Fruit fly (Drosophila melanogaster) whole organism, embryonic: ENCODE results near the gene CG6330.
A peak's percentile ranks its signal among the peaks of the same experiment; 100 is the strongest.

Source experiments
- BtbVII ChIP-seq: fragments of 200-800 bp; sonication (Bioruptor generic); optimal IDR thresholded peaks from 3 replicates; lab custom pipeline; 2017; ENCODE audit warnings: missing biosample characterization, mild to moderate bottlenecking, missing genetic modification characterization
- CG11723 ChIP-seq: fragments of 200-800 bp; sonication (Bioruptor generic); optimal IDR thresholded peaks from 2 replicates; lab custom pipeline; 2017; ENCODE audit warnings: missing biosample characterization, mild to moderate bottlenecking, missing genetic modification characterization
- CG12071 ChIP-seq: fragments of 200-800 bp; sonication (Bioruptor generic); optimal IDR thresholded peaks from 3 replicates; lab custom pipeline; 2018; ENCODE audit warnings: missing biosample characterization, mild to moderate bottlenecking, missing genetic modification characterization
- CG12104 ChIP-seq: fragments of 200-800 bp; sonication (Bioruptor generic); optimal IDR thresholded peaks from 3 replicates; lab custom pipeline; 2016; ENCODE audit warnings: missing biosample characterization, missing genetic modification characterization
- CG1233 ChIP-seq: fragments of 200-800 bp; sonication (Bioruptor generic); optimal IDR thresholded peaks from 4 replicates; lab custom pipeline; 2018; ENCODE audit warnings: missing biosample characterization, mild to moderate bottlenecking, missing genetic modification characterization
- CG13624 ChIP-seq: fragments of 200-800 bp; sonication (Bioruptor generic); optimal IDR thresholded peaks from 2 replicates; lab custom pipeline; 2016; ENCODE audit warnings: missing biosample characterization, missing genetic modification characterization
- CG14860 ChIP-seq: fragments of 200-800 bp; sonication (Bioruptor generic); IDR thresholded peaks from 3 replicates; pipeline ENCODE4 v1.3.6; 2022; ENCODE audit warnings: missing biosample characterization, missing genetic modification characterization; ENCODE audit not compliant: partially characterized antibody
- CG15011 ChIP-seq: fragments of 200-800 bp; sonication (Bioruptor generic); optimal IDR thresholded peaks from 3 replicates; lab custom pipeline; 2018; ENCODE audit warnings: missing biosample characterization, mild to moderate bottlenecking, missing genetic modification characterization
- CG15514 ChIP-seq: fragments of 200-800 bp; sonication (Bioruptor generic); optimal IDR thresholded peaks from 3 replicates; lab custom pipeline; 2017; ENCODE audit warnings: missing biosample characterization, missing genetic modification characterization, mild to moderate bottlenecking, moderate library complexity, missing genetic modification reagents
- CG15601 ChIP-seq: fragments of 200-800 bp; sonication (Bioruptor generic); optimal IDR thresholded peaks from 3 replicates; lab custom pipeline; 2019; ENCODE audit warnings: missing biosample characterization, mild to moderate bottlenecking, missing genetic modification characterization, moderate library complexity
- CG2202 ChIP-seq: fragments of 200-800 bp; sonication (Bioruptor generic); optimal IDR thresholded peaks from 2 replicates; lab custom pipeline; 2018; ENCODE audit warnings: missing biosample characterization, mild to moderate bottlenecking, missing genetic modification characterization
- CG30020 ChIP-seq: fragments of 200-800 bp; optimal IDR thresholded peaks from 2 replicates; lab custom pipeline; 2019; ENCODE audit warnings: missing biosample characterization, mild to moderate bottlenecking, missing genetic modification characterization, moderate library complexity
- CG4282 ChIP-seq: fragments of 200-800 bp; sonication (Bioruptor generic); optimal IDR thresholded peaks from 2 replicates; lab custom pipeline; 2016; ENCODE audit warnings: missing biosample characterization, missing genetic modification characterization
- CG9437 ChIP-seq: fragments of 200-800 bp; sonication (Bioruptor generic); optimal IDR thresholded peaks from 2 replicates; lab custom pipeline; 2018; ENCODE audit warnings: missing biosample characterization, mild to moderate bottlenecking, missing genetic modification characterization
- CG9817 ChIP-seq: fragments of 200-800 bp; sonication (Bioruptor generic); optimal IDR thresholded peaks from 2 replicates; lab custom pipeline; 2018; ENCODE audit warnings: missing biosample characterization, mild to moderate bottlenecking, missing genetic modification characterization, moderate library complexity
- CkIIα-i1 ChIP-seq: fragments of 200-800 bp; sonication (Bioruptor generic); IDR thresholded peaks from 2 replicates; pipeline ENCODE4 v1.3.6; 2022; ENCODE audit warnings: missing biosample characterization, missing genetic modification characterization
- CoRest ChIP-seq: fragments of 200-800 bp; sonication (Bioruptor generic); optimal IDR thresholded peaks from 3 replicates; lab custom pipeline; 2018; ENCODE audit warnings: missing biosample characterization, mild to moderate bottlenecking, missing genetic modification characterization, moderate library complexity
- CrebB ChIP-seq: fragments of 200-800 bp; sonication (Bioruptor generic); optimal IDR thresholded peaks from 3 replicates; lab custom pipeline; 2018; ENCODE audit warnings: missing biosample characterization, mild to moderate bottlenecking, missing genetic modification characterization
- D19A ChIP-seq: fragments of 200-800 bp; optimal IDR thresholded peaks from 3 replicates; lab custom pipeline; 2019; ENCODE audit warnings: missing biosample characterization, mild to moderate bottlenecking, missing genetic modification characterization, moderate library complexity
- Dbx ChIP-seq: fragments of 200-800 bp; sonication (Bioruptor generic); IDR thresholded peaks from 3 replicates; pipeline ENCODE4 v1.3.6; 2022; ENCODE audit warnings: missing biosample characterization, missing genetic modification characterization
- Eip74EF ChIP-seq, 2 experiments: fragments of 200-800 bp in 1 of 2; fragments of >200 bp in 1 of 2; sonication (Bioruptor generic) in 1 of 2; optimal IDR thresholded peaks; 2 replicates each; lab custom pipeline; 2017 to 2019; ENCODE audit warnings: missing biosample characterization in 2 of 2, missing genetic modification characterization in 2 of 2, mild to moderate bottlenecking in 1 of 2, moderate library complexity in 1 of 2
- Fer2 ChIP-seq: fragments of 200-800 bp; sonication (Bioruptor generic); optimal IDR thresholded peaks from 2 replicates; lab custom pipeline; 2018; ENCODE audit warnings: missing biosample characterization, mild to moderate bottlenecking, missing genetic modification characterization, moderate library complexity
- Gsc ChIP-seq: fragments of 200-800 bp; sonication (Bioruptor generic); IDR thresholded peaks from 2 replicates; pipeline ENCODE4 v1.3.6; 2022; ENCODE audit warnings: missing biosample characterization, missing genetic modification characterization
- Gug ChIP-seq: fragments of 200-800 bp; sonication (Bioruptor generic); IDR thresholded peaks from 4 replicates; pipeline ENCODE4 v1.3.6; 2022; ENCODE audit warnings: missing biosample characterization, missing genetic modification characterization
- HLHmδ ChIP-seq: fragments of 200-800 bp; sonication (Bioruptor generic); optimal IDR thresholded peaks from 2 replicates; lab custom pipeline; 2018; ENCODE audit warnings: missing biosample characterization, mild to moderate bottlenecking, missing genetic modification characterization, moderate library complexity
- MBD-R2 ChIP-seq: fragments of 200-800 bp; sonication (Bioruptor generic); IDR thresholded peaks from 2 replicates; pipeline ENCODE4 v1.3.6; 2022; ENCODE audit warnings: missing biosample characterization, missing genetic modification characterization
- Neu2 ChIP-seq: fragments of 200-800 bp; sonication (Bioruptor generic); optimal IDR thresholded peaks from 3 replicates; lab custom pipeline; 2016; ENCODE audit warnings: missing biosample characterization, missing genetic modification characterization, borderline replicate concordance
- Ravus ChIP-seq: fragments of 200-800 bp; sonication (Bioruptor generic); IDR thresholded peaks from 2 replicates; pipeline ENCODE4 v1.3.6; 2022; ENCODE audit warnings: missing biosample characterization, missing genetic modification characterization
- chif ChIP-seq, 2 experiments: fragments of 200-800 bp; sonication (Bioruptor generic); optimal IDR thresholded peaks; 3 replicates each; lab custom pipeline; 2016; ENCODE audit warnings: missing biosample characterization in 2 of 2, missing genetic modification characterization in 2 of 2
- chn ChIP-seq: fragments of 200-800 bp; sonication (Bioruptor generic); optimal IDR thresholded peaks from 2 replicates; lab custom pipeline; 2016; ENCODE audit warnings: missing biosample characterization, missing genetic modification characterization
- corto ChIP-seq: fragments of 200-800 bp; sonication (Bioruptor generic); optimal IDR thresholded peaks from 2 replicates; lab custom pipeline; 2016; ENCODE audit warnings: missing biosample characterization, mild to moderate bottlenecking, missing genetic modification characterization, moderate library complexity
- da ChIP-seq: fragments of 200-800 bp; sonication (Bioruptor generic); optimal IDR thresholded peaks from 2 replicates; lab custom pipeline; 2016; ENCODE audit warnings: missing biosample characterization, missing genetic modification characterization
- dati ChIP-seq: fragments of 200-800 bp; sonication (Bioruptor generic); IDR thresholded peaks from 2 replicates; pipeline ENCODE4 v1.3.6; 2022; ENCODE audit warnings: missing biosample characterization, missing genetic modification characterization
- dmrt99B ChIP-seq: fragments of 200-800 bp; sonication (Bioruptor generic); optimal IDR thresholded peaks from 2 replicates; lab custom pipeline; 2018; ENCODE audit warnings: missing biosample characterization, mild to moderate bottlenecking, missing genetic modification characterization, moderate library complexity
- gcm2 ChIP-seq: fragments of 200-800 bp; sonication (Bioruptor generic); optimal IDR thresholded peaks from 2 replicates; lab custom pipeline; 2016; ENCODE audit warnings: missing biosample characterization, missing genetic modification characterization
- her ChIP-seq: fragments of 200-800 bp; sonication (Bioruptor generic); optimal IDR thresholded peaks from 2 replicates; lab custom pipeline; 2016; ENCODE audit warnings: missing biosample characterization, missing genetic modification characterization
- jing ChIP-seq: fragments of 200-800 bp; sonication (Bioruptor generic); optimal IDR thresholded peaks from 2 replicates; lab custom pipeline; 2018; ENCODE audit warnings: missing biosample characterization, mild to moderate bottlenecking, missing genetic modification characterization
- jumu ChIP-seq: fragments of 200-800 bp; sonication (Bioruptor generic); optimal IDR thresholded peaks from 3 replicates; lab custom pipeline; 2016; ENCODE audit warnings: missing biosample characterization, missing genetic modification characterization
- kah ChIP-seq: fragments of 200-800 bp; sonication (Bioruptor generic); optimal IDR thresholded peaks from 2 replicates; lab custom pipeline; 2018; ENCODE audit warnings: missing biosample characterization, mild to moderate bottlenecking, missing genetic modification characterization
- lbe ChIP-seq: fragments of 200-800 bp; sonication (Bioruptor generic); optimal IDR thresholded peaks from 2 replicates; lab custom pipeline; 2016; ENCODE audit warnings: missing biosample characterization, mild to moderate bottlenecking, missing genetic modification characterization
- lola ChIP-seq, 3 experiments: fragments of >200 bp in 2 of 3; fragments of 200-800 bp in 1 of 3; sonication (Bioruptor generic) in 1 of 3; optimal IDR thresholded peaks; 2 replicates each; lab custom pipeline; 2017 to 2019; ENCODE audit warnings: missing biosample characterization in 3 of 3, missing genetic modification characterization in 3 of 3, mild to moderate bottlenecking in 1 of 3, moderate library complexity in 1 of 3
- maf-S ChIP-seq: fragments of 200-800 bp; sonication (Bioruptor generic); optimal IDR thresholded peaks from 2 replicates; lab custom pipeline; 2016; ENCODE audit warnings: missing biosample characterization, missing genetic modification characterization
- org-1 ChIP-seq: fragments of 200-800 bp; sonication (Bioruptor generic); optimal IDR thresholded peaks from 2 replicates; lab custom pipeline; 2017; ENCODE audit warnings: missing biosample characterization, missing genetic modification characterization
- peb ChIP-seq: fragments of 200-800 bp; sonication (Bioruptor generic); IDR thresholded peaks from 2 replicates; pipeline ENCODE4 v1.3.6; 2022; ENCODE audit warnings: missing biosample characterization, missing genetic modification characterization
- pzg ChIP-seq: fragments of 200-800 bp; sonication (Bioruptor generic); optimal IDR thresholded peaks from 3 replicates; lab custom pipeline; 2018; ENCODE audit warnings: missing biosample characterization, mild to moderate bottlenecking, missing genetic modification characterization, moderate library complexity
- sens ChIP-seq: fragments of 200-800 bp; sonication (Bioruptor generic); peaks from one replicate; lab custom pipeline; 2016; ENCODE audit warnings: missing biosample characterization, missing genetic modification characterization
- sr ChIP-seq: fragments of 200-800 bp; sonication (Bioruptor generic); IDR thresholded peaks from 3 replicates; pipeline ENCODE4 v1.3.6; 2022; ENCODE audit warnings: missing biosample characterization, missing genetic modification characterization
- sug ChIP-seq: fragments of 200-800 bp; optimal IDR thresholded peaks from 2 replicates; lab custom pipeline; 2019; ENCODE audit warnings: missing biosample characterization, mild to moderate bottlenecking, missing genetic modification characterization, moderate library complexity
- wek ChIP-seq: fragments of 200-800 bp; sonication (Bioruptor generic); optimal IDR thresholded peaks from 3 replicates; lab custom pipeline; 2018; ENCODE audit warnings: missing biosample characterization, mild to moderate bottlenecking, missing genetic modification characterization, moderate library complexity
- zfh2 ChIP-seq: fragments of 200-800 bp; sonication (Bioruptor generic); optimal IDR thresholded peaks from 2 replicates; lab custom pipeline; 2016; ENCODE audit warnings: missing biosample characterization, missing genetic modification characterization

CG6330 gene

dm6 chr3R:26988412-26988981, 30.2 kb upstream of the CG6330 start, which contains the start of gene CG31075 (continued):
- TF ChIP-seq CG4282 = no peak
- TF ChIP-seq dmrt99B (tag; lab: Kevin White, UChicago) = peak; percentile 53
- peak; percentile 49 for TF ChIP-seq CoRest (tag; lab: Kevin White, UChicago)
- peak; percentile 20 for TF ChIP-seq Ravus (GFP tag; lab: Robert Waterston, UW)
- TF ChIP-seq CG1233 (GFP tag; lab: Kevin White, UChicago) = peak; percentile 36
- no peak for TF ChIP-seq HLHmδ
- TF ChIP-seq gcm2 (GFP tag; lab: Kevin White, UChicago) = no peak
- TF ChIP-seq her (GFP tag; lab: Kevin White, UChicago) = no peak
- no peak for TF ChIP-seq CG14860 (GFP tag; lab: Robert Waterston, UW)
- peak; percentile 91 for TF ChIP-seq Dbx (GFP tag; lab: Robert Waterston, UW)
- no peak for TF ChIP-seq Eip74EF (GFP tag; optimal IDR thresholded peaks at IDR 0.05; lab: Kevin White, UChicago)
- peak; percentile 34 for TF ChIP-seq CG12104 (GFP tag; lab: Kevin White, UChicago)
- no peak for TF ChIP-seq da (GFP tag; lab: Kevin White, UChicago)
- TF ChIP-seq zfh2 (GFP tag; lab: Kevin White, UChicago) = peak; percentile 63
- TF ChIP-seq peb (GFP tag; lab: Robert Waterston, UW) = no peak
- peak; percentile 62 for TF ChIP-seq CG15514 (GFP tag; lab: Kevin White, UChicago)
- TF ChIP-seq jing = no peak
- peak; percentile 31 for TF ChIP-seq CG12071 (GFP tag; lab: Kevin White, UChicago)
- TF ChIP-seq sr (GFP tag; lab: Robert Waterston, UW) = no peak
- no peak for TF ChIP-seq sens (GFP tag; lab: Kevin White, UChicago)
- TF ChIP-seq sug (tag; lab: Kevin White, UChicago) = peak; percentile 64
- TF ChIP-seq Fer2 = no peak
- TF ChIP-seq CrebB (tag; lab: Kevin White, UChicago) = no peak
- TF ChIP-seq D19A (tag; lab: Kevin White, UChicago) = peak; percentile 44
- TF ChIP-seq corto (GFP tag; lab: Kevin White, UChicago) = peak; percentile 81
- no peak for TF ChIP-seq CG15601 (tag; lab: Kevin White, UChicago)
- peak; percentile 48 for TF ChIP-seq CG9817 (tag; lab: Kevin White, UChicago)
- TF ChIP-seq kah = no peak
- TF ChIP-seq chn (GFP tag; lab: Kevin White, UChicago) = no peak
- TF ChIP-seq Gsc (GFP tag; lab: Robert Waterston, UW) = no peak
- TF ChIP-seq dati = no peak
- peak; percentile 28; the same call in 2 of the 4 replicates for TF ChIP-seq Gug (GFP tag; lab: Robert Waterston, UW)
- no peak for TF ChIP-seq CG2202 (tag; lab: Kevin White, UChicago)
- TF ChIP-seq CG13624 (GFP tag; lab: Kevin White, UChicago) = no peak
- TF ChIP-seq CG9437 (GFP tag; lab: Kevin White, UChicago) = no peak
- 0 out of 2 replicates have a peak, but pooled peaks have one; percentile 4 for TF ChIP-seq CkIIα-i1 (GFP tag; lab: Robert Waterston, UW)
- TF ChIP-seq CG30020 (tag; lab: Kevin White, UChicago) = no peak
- peak; percentile 88 for TF ChIP-seq lbe (GFP tag; lab: Kevin White, UChicago)
- no peak for TF ChIP-seq Neu2 (GFP tag; lab: Kevin White, UChicago)
- no peak for TF ChIP-seq chif (GFP tag; optimal IDR thresholded peaks at IDR 0.05; lab: Kevin White, UChicago)
- TF ChIP-seq pzg (GFP tag; lab: Kevin White, UChicago) = peak; percentile 5
- TF ChIP-seq wek = no peak
- no peak for TF ChIP-seq jumu (GFP tag; lab: Kevin White, UChicago)
- peak; percentile 39 for TF ChIP-seq CG15011
- no peak for TF ChIP-seq CG11723 (GFP tag; lab: Kevin White, UChicago)
- peak; percentile 20 for TF ChIP-seq org-1 (GFP tag; lab: Kevin White, UChicago)
- no peak for TF ChIP-seq maf-S (GFP tag; lab: Kevin White, UChicago)
- TF ChIP-seq BtbVII (GFP tag; lab: Kevin White, UChicago) = peak; percentile 36
- TF ChIP-seq lola (GFP tag; optimal IDR thresholded peaks at IDR 0.05; lab: Kevin White, UChicago) = no peak
- peak; percentile 74; the same call in 1 of the 2 replicates for TF ChIP-seq MBD-R2 (GFP tag; lab: Robert Waterston, UW)
